Fruit fly (Drosophila melanogaster) whole organism, wandering third instar larva: ENCODE results near the gene HUWE1.
A peak's percentile ranks its signal among the peaks of the same experiment; 100 is the strongest.

ENCODE experiments used
- Abd-B ChIP-seq: fragments of >200 bp; optimal IDR thresholded peaks from 2 replicates; lab custom pipeline; 2017; ENCODE audit warnings: missing biosample characterization, missing genetic modification characterization
- CG32264 ChIP-seq: fragments of 200-800 bp; sonication (Bioruptor generic); optimal IDR thresholded peaks from 2 replicates; lab custom pipeline; 2016; ENCODE audit warnings: missing biosample characterization, missing genetic modification characterization
- CG9705 ChIP-seq: fragments of 200-800 bp; sonication (Bioruptor generic); optimal IDR thresholded peaks from 2 replicates; lab custom pipeline; 2018; ENCODE audit warnings: missing biosample characterization, mild to moderate bottlenecking, missing genetic modification characterization
- CrebA ChIP-seq: fragments of 200-800 bp; sonication (Bioruptor generic); optimal IDR thresholded peaks from 2 replicates; lab custom pipeline; 2016; ENCODE audit warnings: missing biosample characterization, mild to moderate bottlenecking, missing genetic modification characterization, borderline replicate concordance
- Dfd ChIP-seq: fragments of >200 bp; optimal IDR thresholded peaks from 2 replicates; lab custom pipeline; 2017; ENCODE audit warnings: missing biosample characterization, missing genetic modification characterization
- Dif ChIP-seq: fragments of 200-275, 200-300 bp; sonication (Bioruptor generic); optimal IDR thresholded peaks from 2 replicates; lab custom pipeline; 2018; ENCODE audit warnings: missing biosample characterization, missing genetic modification characterization; ENCODE audit not compliant: partially characterized antibody
- HLH106 ChIP-seq: fragments of 200-800 bp; optimal IDR thresholded peaks from 3 replicates; lab custom pipeline; 2019; ENCODE audit warnings: missing biosample characterization, mild to moderate bottlenecking, missing genetic modification characterization, moderate library complexity
- Hnf4 ChIP-seq: fragments of 200-800 bp; sonication (Bioruptor generic); optimal IDR thresholded peaks from 2 replicates; lab custom pipeline; 2016; ENCODE audit warnings: missing biosample characterization, mild to moderate bottlenecking, missing genetic modification characterization
- Hr78 ChIP-seq: fragments of >200 bp; optimal IDR thresholded peaks from 2 replicates; lab custom pipeline; 2017; ENCODE audit warnings: missing biosample characterization, missing genetic modification characterization
- Hr83 ChIP-seq: fragments of 200-300 bp; sonication (Bioruptor generic); optimal IDR thresholded peaks from 2 replicates; lab custom pipeline; 2016; ENCODE audit warnings: missing biosample characterization, mild to moderate bottlenecking, missing genetic modification characterization, moderate library complexity; ENCODE audit not compliant: poor library complexity, severe bottlenecking
- Jra ChIP-seq: sonication (Bioruptor generic); optimal IDR thresholded peaks from 2 replicates; lab custom pipeline; 2016; ENCODE audit warnings: missing biosample characterization, missing genetic modification characterization
- Mio ChIP-seq: sonication (Bioruptor generic); optimal IDR thresholded peaks from 2 replicates; lab custom pipeline; 2016; ENCODE audit warnings: missing biosample characterization, missing genetic modification characterization
- Myc ChIP-seq: fragments of >200 bp; optimal IDR thresholded peaks from 2 replicates; lab custom pipeline; 2017
- N ChIP-seq: fragments of >200 bp; optimal IDR thresholded peaks from 2 replicates; lab custom pipeline; 2018; ENCODE audit warnings: missing biosample characterization, missing external identifiers, missing genetic modification characterization
- OdsH ChIP-seq: fragments of 200-800 bp; sonication (Bioruptor generic); optimal IDR thresholded peaks from 2 replicates; lab custom pipeline; 2016; ENCODE audit warnings: missing biosample characterization, mild to moderate bottlenecking, missing genetic modification characterization
- Rel ChIP-seq, 2 experiments: fragments of 200-800 bp; sonication (Bioruptor generic) in 1 of 2; optimal IDR thresholded peaks; 2 replicates in 1 of 2; 3 replicates in 1 of 2; lab custom pipeline; 2016 to 2019; ENCODE audit warnings: mild to moderate bottlenecking in 2 of 2, missing biosample characterization in 2 of 2, missing genetic modification characterization in 2 of 2, moderate library complexity in 1 of 2
- Sp1 ChIP-seq: fragments of 200-800 bp; sonication (Bioruptor generic); optimal IDR thresholded peaks from 3 replicates; lab custom pipeline; 2019; ENCODE audit warnings: missing biosample characterization, mild to moderate bottlenecking, missing genetic modification characterization, moderate library complexity
- br ChIP-seq: fragments of 200-800 bp; sonication (Bioruptor generic); optimal IDR thresholded peaks from 2 replicates; lab custom pipeline; 2016; ENCODE audit warnings: missing biosample characterization, missing genetic modification characterization
- brk ChIP-seq: fragments of 200-800 bp; sonication (Bioruptor generic); optimal IDR thresholded peaks from 2 replicates; lab custom pipeline; 2016; ENCODE audit warnings: missing biosample characterization, mild to moderate bottlenecking, missing genetic modification characterization
- dmrt93B ChIP-seq: fragments of 200-800 bp; sonication (Bioruptor generic); optimal IDR thresholded peaks from 2 replicates; lab custom pipeline; 2018; ENCODE audit warnings: missing biosample characterization, mild to moderate bottlenecking, missing genetic modification characterization
- dsf ChIP-seq: sonication (Bioruptor generic); optimal IDR thresholded peaks from 2 replicates; lab custom pipeline; 2016; ENCODE audit warnings: missing biosample characterization, missing genetic modification characterization, borderline replicate concordance
- ey ChIP-seq: fragments of 200-800 bp; sonication (Bioruptor generic); optimal IDR thresholded peaks from 2 replicates; lab custom pipeline; 2016; ENCODE audit warnings: missing biosample characterization, missing genetic modification characterization
- foxo ChIP-seq, 2 experiments: fragments of 200-800 bp; sonication (Bioruptor generic); optimal IDR thresholded peaks; 2 replicates in 1 of 2; 3 replicates in 1 of 2; lab custom pipeline; 2016 to 2017; ENCODE audit warnings: missing biosample characterization in 2 of 2, missing genetic modification characterization in 2 of 2
- fru ChIP-seq: fragments of 200-800 bp; sonication (Bioruptor generic); optimal IDR thresholded peaks from 3 replicates; lab custom pipeline; 2016; ENCODE audit warnings: missing biosample characterization, mild to moderate bottlenecking, missing genetic modification characterization
- h ChIP-seq: fragments of 200-800 bp; sonication (Bioruptor generic); optimal IDR thresholded peaks from 3 replicates; lab custom pipeline; 2016; ENCODE audit warnings: missing biosample characterization, mild to moderate bottlenecking, missing genetic modification characterization
- lola ChIP-seq: fragments of >200 bp; optimal IDR thresholded peaks from 2 replicates; lab custom pipeline; 2017; ENCODE audit warnings: missing biosample characterization, missing genetic modification characterization
- psq ChIP-seq: fragments of 200-800 bp; sonication (Bioruptor generic); optimal IDR thresholded peaks from 3 replicates; lab custom pipeline; 2017; ENCODE audit warnings: missing biosample characterization, mild to moderate bottlenecking, missing genetic modification characterization, moderate library complexity
- rgr ChIP-seq: fragments of 200-800 bp; sonication (Bioruptor generic); optimal IDR thresholded peaks from 3 replicates; lab custom pipeline; 2016; ENCODE audit warnings: missing biosample characterization, mild to moderate bottlenecking, missing genetic modification characterization
- sage ChIP-seq: fragments of 200-800 bp; sonication (Bioruptor generic); optimal IDR thresholded peaks from 2 replicates; lab custom pipeline; 2016; ENCODE audit warnings: missing biosample characterization, mild to moderate bottlenecking, missing genetic modification characterization
- sv ChIP-seq: fragments of 200-800 bp; sonication (Bioruptor generic); optimal IDR thresholded peaks from 3 replicates; lab custom pipeline; 2016; ENCODE audit warnings: missing biosample characterization, missing genetic modification characterization
- woc ChIP-seq: sonication (Bioruptor generic); optimal IDR thresholded peaks from 2 replicates; lab custom pipeline; 2016; ENCODE audit warnings: missing biosample characterization, mild to moderate bottlenecking, missing genetic modification characterization

The HUWE1 gene

DNA sequence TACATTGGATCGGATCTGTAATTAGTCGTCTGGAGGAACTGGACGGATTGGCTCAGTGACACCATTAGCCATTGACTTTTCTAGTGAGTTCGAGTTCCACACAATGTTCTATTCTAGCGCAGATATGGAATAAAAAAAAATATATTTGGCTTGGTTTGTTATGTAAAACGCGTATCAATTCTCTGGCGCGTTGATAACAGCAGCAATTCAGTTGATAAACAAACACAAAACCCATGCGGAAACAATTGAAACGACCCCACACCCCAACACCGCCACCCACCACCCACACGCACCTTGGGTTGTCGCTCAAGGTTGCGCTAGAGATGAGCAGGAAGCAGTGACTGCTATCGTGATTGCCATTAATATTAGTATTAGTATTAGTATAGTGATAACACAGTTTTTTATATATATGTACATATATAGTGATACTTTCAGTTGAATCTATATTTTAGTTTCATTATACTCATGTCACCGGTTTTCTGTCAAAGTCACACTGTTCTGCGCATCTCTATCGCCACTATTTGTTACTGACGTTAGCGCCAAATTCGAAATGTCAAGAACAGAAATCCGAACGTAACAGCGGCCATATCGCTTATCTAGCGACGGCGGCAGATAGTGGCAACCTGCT is 14.7 kb upstream of the HUWE1 start:
- TF ChIP-seq Dif (GFP tag; lab: Kevin White, UChicago) (no peak), sv (GFP tag; lab: Kevin White, UChicago) (peak; percentile 77), br (peak; percentile 70), OdsH (GFP tag; lab: Kevin White, UChicago) (peak; percentile 84), Dfd (GFP tag; lab: Kevin White, UChicago) (no peak), Mio (no peak), sage (GFP tag; lab: Kevin White, UChicago) (peak; percentile 74), lola (GFP tag; lab: Kevin White, UChicago) (no peak), fru (GFP tag; lab: Kevin White, UChicago) (peak; percentile 87), Sp1 (GFP tag; lab: Kevin White, UChicago) (peak; percentile 88), CG9705 (GFP tag; lab: Kevin White, UChicago) (peak; percentile 70), dmrt93B (peak; percentile 85), foxo (GFP tag; optimal IDR thresholded peaks at IDR 0.05; lab: Kevin White, UChicago) (peak in 1 of 2 experiments; percentile 95), Hnf4 (GFP tag; lab: Kevin White, UChicago) (peak; percentile 71), psq (GFP tag; lab: Kevin White, UChicago) (peak; percentile 73), h (GFP tag; lab: Kevin White, UChicago) (peak; percentile 90), ey (GFP tag; lab: Kevin White, UChicago) (peak; percentile 61), woc (GFP tag; lab: Kevin White, UChicago) (peak; percentile 33), Myc (lab: Kevin White, UChicago) (peak; percentile 59), HLH106 (tag; lab: Kevin White, UChicago) (peak; percentile 88), Rel (GFP tag; optimal IDR thresholded peaks at IDR 0.05; lab: Kevin White, UChicago) (peak; percentile 69), Rel (tag; optimal IDR thresholded peaks at IDR 0.05; lab: Kevin White, UChicago) (peak; percentile 43), Jra (GFP tag; lab: Kevin White, UChicago) (peak; percentile 49), CG32264 (GFP tag; lab: Kevin White, UChicago) (peak; percentile 20), rgr (peak; percentile 92), brk (GFP tag; lab: Kevin White, UChicago) (no peak), Hr78 (no peak), Hr83 (no peak)

DNA sequence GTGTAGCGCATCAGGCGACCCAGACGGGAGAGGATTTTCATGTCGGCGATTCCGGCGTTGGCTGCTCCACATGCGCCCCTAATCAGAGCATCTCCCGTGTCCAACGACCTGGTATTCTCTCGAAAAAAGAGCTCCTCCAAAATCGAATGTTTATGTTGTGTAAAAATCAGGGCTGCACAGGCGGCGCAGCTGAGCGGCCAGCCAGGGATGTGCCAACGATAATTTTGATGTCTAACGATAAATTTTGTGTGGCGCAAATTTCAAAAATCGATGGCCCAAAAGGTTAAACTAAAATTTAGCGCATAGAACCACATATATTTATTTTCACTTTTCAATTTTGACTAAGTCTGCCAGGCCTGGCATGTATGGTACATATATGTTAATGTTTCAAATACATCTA is 11.4 kb upstream of the HUWE1 start, which contains the start of gene CG9240:
Gene CG9240 (minus strand): TSS at position 213 of the 400 bp plus-strand sequence.
- TF ChIP-seq dsf (GFP tag; lab: Kevin White, UChicago) (no peak), rgr (peak; percentile 48), Myc (lab: Kevin White, UChicago) (no peak), Abd-B (no peak), CG32264 (GFP tag; lab: Kevin White, UChicago) (no peak), fru (GFP tag; lab: Kevin White, UChicago) (no peak)

DNA sequence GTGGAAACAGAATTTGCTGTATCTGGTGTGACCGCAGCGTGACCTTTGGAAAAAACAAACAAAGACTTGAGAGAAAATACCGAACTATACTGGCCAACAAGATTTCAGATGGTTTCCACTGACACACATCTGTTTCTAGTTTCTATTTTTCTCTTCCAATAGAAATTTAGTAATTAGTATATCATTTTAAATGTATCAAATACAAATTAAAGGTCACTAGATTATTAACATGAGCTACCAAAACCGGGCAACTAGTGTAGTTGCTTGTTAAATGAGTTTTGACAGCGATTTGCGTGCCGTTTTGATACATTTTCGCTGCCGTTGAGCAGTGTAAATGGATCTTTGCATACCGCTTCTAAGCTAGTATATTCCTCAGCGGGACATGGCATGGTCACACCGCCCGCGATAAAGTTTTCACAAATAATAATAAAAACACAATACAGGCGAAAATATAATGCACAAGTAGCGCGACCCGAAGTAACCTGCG is 8.7 kb upstream of the HUWE1 start, which contains the start of the genes Pis and Hap40:
Gene Pis (minus strand): TSS at position 51 of the 487 bp plus-strand sequence.
Gene Hap40 (plus strand): TSS at position 406 of the 487 bp plus-strand sequence.
- TF ChIP-seq dsf (GFP tag; lab: Kevin White, UChicago): no peak
- TF ChIP-seq dmrt93B: peak; percentile 68
- TF ChIP-seq HLH106 (tag; lab: Kevin White, UChicago): peak; percentile 80
- peak; percentile 40 for TF ChIP-seq psq (GFP tag; lab: Kevin White, UChicago)
- peak; percentile 49 for TF ChIP-seq CG9705 (GFP tag; lab: Kevin White, UChicago)
- no peak for TF ChIP-seq CrebA (GFP tag; lab: Kevin White, UChicago)
- TF ChIP-seq rgr: peak; percentile 63
- TF ChIP-seq ey (GFP tag; lab: Kevin White, UChicago): peak; percentile 41
- TF ChIP-seq Rel (GFP tag; optimal IDR thresholded peaks at IDR 0.05; lab: Kevin White, UChicago): no peak
- TF ChIP-seq Rel (tag; optimal IDR thresholded peaks at IDR 0.05; lab: Kevin White, UChicago): peak; percentile 34
- TF ChIP-seq woc (GFP tag; lab: Kevin White, UChicago): peak; percentile 55
- TF ChIP-seq Jra (GFP tag; lab: Kevin White, UChicago): no peak
- peak; percentile 9 for TF ChIP-seq N (GFP tag; lab: Kevin White, UChicago)
- TF ChIP-seq foxo (GFP tag; optimal IDR thresholded peaks at IDR 0.05; lab: Kevin White, UChicago): peak in 1 of 2 experiments; percentile 74
- peak; percentile 54 for TF ChIP-seq br
- peak; percentile 63 for TF ChIP-seq Sp1 (GFP tag; lab: Kevin White, UChicago)
- TF ChIP-seq OdsH (GFP tag; lab: Kevin White, UChicago): peak; percentile 25
- TF ChIP-seq Abd-B: no peak
- TF ChIP-seq sv (GFP tag; lab: Kevin White, UChicago): peak; percentile 29
- TF ChIP-seq h (GFP tag; lab: Kevin White, UChicago): peak; percentile 67
